Fruit fly (Drosophila melanogaster) whole organism, prepupa: ENCODE measurements around the gene Ost48.

Source experiments
- CG10669 ChIP-seq: fragments of 200-800 bp; sonication (Bioruptor generic); optimal IDR thresholded peaks from 3 replicates; lab custom pipeline; 2018; ENCODE audit warnings: missing biosample characterization, mild to moderate bottlenecking, missing genetic modification characterization, moderate library complexity
- CG15336 ChIP-seq: fragments of 200-800 bp; sonication (Bioruptor generic); IDR thresholded peaks from 2 replicates; pipeline ENCODE4 v1.3.6; 2022; ENCODE audit warnings: missing biosample characterization, missing genetic modification characterization
- CG16779 ChIP-seq: fragments of 200-800 bp; sonication (Bioruptor generic); optimal IDR thresholded peaks from 3 replicates; lab custom pipeline; 2017; ENCODE audit warnings: missing biosample characterization, mild to moderate bottlenecking, missing genetic modification characterization
- CG6808 ChIP-seq: fragments of 200-800 bp; sonication (Bioruptor generic); optimal IDR thresholded peaks from 3 replicates; lab custom pipeline; 2017; ENCODE audit warnings: missing biosample characterization, missing genetic modification characterization, mild to moderate bottlenecking, moderate library complexity, missing genetic modification reagents
- Eip78C ChIP-seq: fragments of 200-800 bp; sonication (Bioruptor generic); peaks from one replicate; lab custom pipeline; 2016; ENCODE audit warnings: missing biosample characterization, missing genetic modification characterization
- Gug ChIP-seq: fragments of 200-800 bp; sonication (Bioruptor generic); IDR thresholded peaks from 2 replicates; pipeline ENCODE4 v1.3.6; 2022; ENCODE audit warnings: missing biosample characterization, missing genetic modification characterization
- Smox ChIP-seq: fragments of 200-800 bp; sonication (Bioruptor generic); optimal IDR thresholded peaks from 3 replicates; lab custom pipeline; 2016; ENCODE audit warnings: missing biosample characterization, missing genetic modification characterization
- Sox102F ChIP-seq: fragments of 200-800 bp; sonication (Bioruptor generic); optimal IDR thresholded peaks from 2 replicates; lab custom pipeline; 2016; ENCODE audit warnings: missing biosample characterization, mild to moderate bottlenecking, missing genetic modification characterization
- achi ChIP-seq: fragments of 200-800 bp; sonication (Bioruptor generic); optimal IDR thresholded peaks from 3 replicates; lab custom pipeline; 2016; ENCODE audit warnings: missing biosample characterization, missing genetic modification characterization
- acj6 ChIP-seq: fragments of 200-800 bp; sonication (Bioruptor generic); optimal IDR thresholded peaks from 3 replicates; lab custom pipeline; 2016; ENCODE audit warnings: missing biosample characterization, missing genetic modification characterization
- eg ChIP-seq: fragments of 200-800 bp; sonication (Bioruptor generic); IDR thresholded peaks from 3 replicates; pipeline ENCODE4 v1.3.6; 2022; ENCODE audit warnings: missing biosample characterization, missing genetic modification characterization
- esn ChIP-seq: fragments of 200-800 bp; sonication (Bioruptor generic); optimal IDR thresholded peaks from 2 replicates; lab custom pipeline; 2016; ENCODE audit warnings: missing biosample characterization, mild to moderate bottlenecking, missing genetic modification characterization, moderate library complexity
- pdm3 ChIP-seq: fragments of 200-800 bp; sonication (Bioruptor generic); optimal IDR thresholded peaks from 3 replicates; lab custom pipeline; 2016; ENCODE audit warnings: missing biosample characterization, missing genetic modification characterization
- spab ChIP-seq: fragments of 200-800 bp; sonication (Bioruptor generic); optimal IDR thresholded peaks from 2 replicates; lab custom pipeline; 2017; ENCODE audit warnings: missing biosample characterization, mild to moderate bottlenecking, missing genetic modification characterization, missing genetic modification reagents

dm6 chrX:9158366-9158765 lies at the start of gene Ost48, which contains the start of gene Dlip1:
- TF ChIP-seq CG15336 (GFP tag; lab: Robert Waterston, UW): no peak
- TF ChIP-seq CG16779: no peak
- no peak for TF ChIP-seq esn (GFP tag; lab: Kevin White, UChicago)
- TF ChIP-seq pdm3 (GFP tag; lab: Kevin White, UChicago): no peak
- TF ChIP-seq eg (GFP tag; lab: Robert Waterston, UW): no peak
- no peak for TF ChIP-seq CG10669
- no peak for TF ChIP-seq Eip78C (GFP tag; lab: Kevin White, UChicago)
- no peak for TF ChIP-seq Smox
- no peak for TF ChIP-seq achi
- no peak for TF ChIP-seq spab (GFP tag; lab: Kevin White, UChicago)
- no peak for TF ChIP-seq acj6
- no peak for TF ChIP-seq Sox102F
- TF ChIP-seq CG6808 (GFP tag; lab: Kevin White, UChicago): no peak
- no peak for TF ChIP-seq Gug (GFP tag; lab: Robert Waterston, UW)
